Fruit fly (Drosophila melanogaster) Kc167 (cell line): ENCODE data around the gene CG32278.

Experiments used
- Myc ChIP-seq: fragments of >200 bp; optimal IDR thresholded peaks from 2 replicates; lab custom pipeline; 2017; ENCODE audit warnings: missing external identifiers
- Sin3A ChIP-seq: fragments of >200 bp; optimal IDR thresholded peaks from 2 replicates; lab custom pipeline; 2018; ENCODE audit warnings: missing external identifiers
- h ChIP-seq: fragments of >200 bp; optimal IDR thresholded peaks from 3 replicates; lab custom pipeline; 2018; ENCODE audit warnings: missing external identifiers
- insv ChIP-seq: fragments of >200 bp; optimal IDR thresholded peaks from 3 replicates; lab custom pipeline; 2018; ENCODE audit warnings: missing external identifiers
- psq ChIP-seq: fragments of >200 bp; optimal IDR thresholded peaks from 2 replicates; lab custom pipeline; 2017; ENCODE audit warnings: missing external identifiers
- ttk ChIP-seq: sonication (Bioruptor generic); optimal IDR thresholded peaks from 2 replicates; lab custom pipeline; 2017; ENCODE audit warnings: missing external identifiers

dm6 chr3L:3143383-3143962, 25.6 kb upstream of the CG32278 start, which contains the start of the genes CG11537 and Alg2:
- TF ChIP-seq ttk (lab: Kevin White, UChicago) (no peak), h (lab: Kevin White, UChicago) (no peak), insv (no peak), Sin3A (lab: Kevin White, UChicago) (no peak), psq (lab: Kevin White, UChicago) (no peak), Myc (lab: Kevin White, UChicago) (no peak)
